Fruit fly (Drosophila melanogaster) whole organism, larva: Measurements from ENCODE around the gene Ns4.

Experiments used
- noc ChIP-seq: fragments of 200-800 bp; sonication (Bioruptor generic); optimal IDR thresholded peaks from 3 replicates; lab custom pipeline; 2019; ENCODE audit warnings: missing biosample characterization, mild to moderate bottlenecking, missing genetic modification characterization, moderate library complexity

Ns4 gene

dm6 chr2L:20783044-20783443 lies 30.8 kb downstream of the Ns4 start:
- TF ChIP-seq noc (tag; lab: Kevin White, UChicago), result no peak

dm6 chr2L:20783908-20784307 lies 31.6 kb downstream of the Ns4 start:
- TF ChIP-seq noc (tag; lab: Kevin White, UChicago), result peak; percentile 56

dm6 chr2L:20785333-20785732 lies 33.1 kb downstream of the Ns4 start:
- no peak for TF ChIP-seq noc (tag; lab: Kevin White, UChicago)

dm6 chr2L:20787271-20787791 lies 35.1 kb downstream of the Ns4 start, which contains the start of gene Pomp:
Pomp (plus strand) TSS chr2L:20787656.
- TF ChIP-seq noc (tag; lab: Kevin White, UChicago), result peak; percentile 37

dm6 chr2L:20788050-20788449 lies 35.8 kb downstream of the Ns4 start:
- TF ChIP-seq noc (tag; lab: Kevin White, UChicago), result no peak

dm6 chr2L:20792521-20792920 lies 40.2 kb downstream of the Ns4 start:
- no peak for TF ChIP-seq noc (tag; lab: Kevin White, UChicago)

dm6 chr2L:20792988-20793544 lies 40.8 kb downstream of the Ns4 start:
- no peak for TF ChIP-seq noc (tag; lab: Kevin White, UChicago)

- no peak for TF ChIP-seq noc (tag; lab: Kevin White, UChicago)
These were observed 41.6 kb downstream of the Ns4 start for dm6 chr2L:20793881-20794280.

dm6 chr2L:20794656-20795055 lies 42.4 kb downstream of the Ns4 start:
- TF ChIP-seq noc (tag; lab: Kevin White, UChicago), result no peak

dm6 chr2L:20795774-20796173 lies 43.5 kb downstream of the Ns4 start:
- TF ChIP-seq noc (tag; lab: Kevin White, UChicago), result no peak

- no peak for TF ChIP-seq noc (tag; lab: Kevin White, UChicago)
These were observed 44.7 kb downstream of the Ns4 start, which contains the start of gene vari for dm6 chr2L:20796758-20797514. vari (minus strand) TSS chr2L:20797042.

- no peak for TF ChIP-seq noc (tag; lab: Kevin White, UChicago)
These were observed 45.2 kb downstream of the Ns4 start, which contains the start of gene CG9328 for dm6 chr2L:20797515-20797847. CG9328 (plus strand) TSS chr2L:20797715.

- no peak for TF ChIP-seq noc (tag; lab: Kevin White, UChicago)
These were observed 46.1 kb downstream of the Ns4 start for dm6 chr2L:20798351-20798777.

- TF ChIP-seq noc (tag; lab: Kevin White, UChicago), result peak; percentile 69
These were observed 48.0 kb downstream of the Ns4 start for dm6 chr2L:20799991-20800897.

dm6 chr2L:20801801-20802200 lies 49.5 kb downstream of the Ns4 start:
- no peak for TF ChIP-seq noc (tag; lab: Kevin White, UChicago)

- TF ChIP-seq noc (tag; lab: Kevin White, UChicago), result no peak
These were observed 49.9 kb downstream of the Ns4 start for dm6 chr2L:20802204-20802603.
